Worm (Caenorhabditis elegans): ENCODE data around the gene grl-10.
A peak's percentile ranks its signal among the peaks of the same experiment; 100 is the strongest.

grl-10 gene

ce11 chrV:7770961-7771360, 3.4 kb upstream of the grl-10 start, which contains the start of gene frpr-3:
Gene frpr-3 (plus strand): TSS chrV:7771261.
- TF ChIP-seq tlf-1 (GFP tag; optimal IDR thresholded peaks at IDR 0.05), result no peak
- no peak for TF ChIP-seq lin-54 (GFP tag; optimal IDR thresholded peaks at IDR 0.05)
- no peak for TF ChIP-seq unc-130 (GFP tag; optimal IDR thresholded peaks at IDR 0.05)
- no peak for TF ChIP-seq atf-7 (tag; optimal IDR thresholded peaks at IDR 0.05)
- TF ChIP-seq dox-1 (GFP tag; IDR thresholded peaks at IDR 0.05), result no peak
- TF ChIP-seq ceh-91 (GFP tag; IDR thresholded peaks at IDR 0.05), result no peak
- no peak for TF ChIP-seq egl-18 (GFP tag; IDR thresholded peaks at IDR 0.05)
- TF ChIP-seq madf-6 (GFP tag; IDR thresholded peaks at IDR 0.05), result no peak
- TF ChIP-seq snpc-1.3 (tag; optimal IDR thresholded peaks at IDR 0.05; ENCODE audit: insufficient read depth), result no peak
- no peak for TF ChIP-seq rpc-1 (optimal IDR thresholded peaks at IDR 0.05)
- TF ChIP-seq rpc-1 (tag; optimal IDR thresholded peaks at IDR 0.05), result no peak
- no peak for TF ChIP-seq lir-1 (GFP tag; conservative IDR thresholded peaks at IDR 0.05)
- TF ChIP-seq nfya-1 (tag; optimal IDR thresholded peaks at IDR 0.05; ENCODE audit: borderline replicate concordance, insufficient read depth), result no peak
- no peak for TF ChIP-seq hmg-20 (GFP tag; IDR thresholded peaks at IDR 0.05)
- no peak for TF ChIP-seq lin-35 (GFP tag; optimal IDR thresholded peaks at IDR 0.05)
- no peak for TF ChIP-seq ztf-18 (tag; optimal IDR thresholded peaks at IDR 0.05)
- no peak for TF ChIP-seq zfh-2 (GFP tag; conservative IDR thresholded peaks at IDR 0.05)
- TF ChIP-seq ceh-27 (GFP tag; optimal IDR thresholded peaks at IDR 0.05), result no peak
- no peak for TF ChIP-seq ceh-40 (GFP tag; IDR thresholded peaks at IDR 0.05)

ce11 chrV:7773647-7774046, 698 bp upstream of the grl-10 start:
- TF ChIP-seq Y79H2A.3 (GFP tag; conservative IDR thresholded peaks at IDR 0.05) (no peak), lsl-1 (GFP tag; optimal IDR thresholded peaks at IDR 0.05) (peak; percentile 71), xnd-1 (tag; optimal IDR thresholded peaks at IDR 0.05) (peak; percentile 20), F52B5.7 (tag; optimal IDR thresholded peaks at IDR 0.05) (no peak), F33H1.4 (GFP tag; IDR thresholded peaks at IDR 0.05) (peak; percentile 57), F57A8.1 (GFP tag; optimal IDR thresholded peaks at IDR 0.05) (no peak), mel-28 (tag; optimal IDR thresholded peaks at IDR 0.05; ENCODE audit: borderline replicate concordance) (no peak), nhr-27 (tag; optimal IDR thresholded peaks at IDR 0.05) (no peak), ceh-100 (GFP tag; IDR thresholded peaks at IDR 0.05) (no peak), nfya-2 (GFP tag; IDR thresholded peaks at IDR 0.05) (no peak), Y53F4B.3 (GFP tag; IDR thresholded peaks at IDR 0.05) (no peak), efl-1 (GFP tag; optimal IDR thresholded peaks at IDR 0.05) (no peak), pbrm-1 (GFP tag; IDR thresholded peaks at IDR 0.05) (no peak), die-1 (tag; optimal IDR thresholded peaks at IDR 0.05) (no peak)

ce11 chrV:7775226-7775625, 881 bp downstream of the grl-10 start:
- TF ChIP-seq ceh-58 (GFP tag; IDR thresholded peaks at IDR 0.05) (no peak), tlf-1 (GFP tag; optimal IDR thresholded peaks at IDR 0.05) (peak; percentile 20), F33H1.4 (GFP tag; IDR thresholded peaks at IDR 0.05) (peak; percentile 8; the same call in 1 of the 2 replicates), ztf-26 (tag; optimal IDR thresholded peaks at IDR 0.05) (no peak), egl-18 (GFP tag; IDR thresholded peaks at IDR 0.05) (no peak), xnd-1 (tag; optimal IDR thresholded peaks at IDR 0.05) (no peak), dox-1 (GFP tag; IDR thresholded peaks at IDR 0.05) (peak; percentile 28; the same call in 1 of the 2 replicates), mcd-1 (GFP tag; IDR thresholded peaks at IDR 0.05) (peak; percentile 21; the same call in 1 of the 2 replicates), Y53F4B.3 (GFP tag; IDR thresholded peaks at IDR 0.05) (no peak), madf-6 (GFP tag; IDR thresholded peaks at IDR 0.05) (peak; percentile 48; the same call in 1 of the 2 replicates), somi-1 (GFP tag; optimal IDR thresholded peaks at IDR 0.05) (no peak), hsf-1 (GFP tag; IDR thresholded peaks at IDR 0.05) (0 out of 2 replicates have a peak, but pooled peaks have one; percentile 66), attf-3 (GFP tag; conservative IDR thresholded peaks at IDR 0.05) (no peak), lin-54 (GFP tag; optimal IDR thresholded peaks at IDR 0.05) (peak; percentile 2), Y53G8AR.9 (GFP tag; conservative IDR thresholded peaks at IDR 0.05) (0 out of 2 replicates have a peak, but pooled peaks have one; percentile 27), attf-6 (GFP tag; IDR thresholded peaks at IDR 0.05) (peak; percentile 16; the same call in 1 of the 2 replicates), B0336.3 (GFP tag; IDR thresholded peaks at IDR 0.05) (peak; percentile 75), rpc-1 (optimal IDR thresholded peaks at IDR 0.05) (no peak), rpc-1 (tag; optimal IDR thresholded peaks at IDR 0.05) (no peak)
